Fruit fly (Drosophila melanogaster) whole organism, pupa: ENCODE data around the gene CG17292.
A peak's percentile ranks its signal among the peaks of the same experiment; 100 is the strongest.

Experiments used
- CG10348 ChIP-seq: fragments of 200-800 bp; sonication (Bioruptor generic); IDR thresholded peaks from 2 replicates; pipeline ENCODE4 v1.3.6; 2022; ENCODE audit warnings: missing biosample characterization, missing genetic modification characterization
- CG12605 ChIP-seq: fragments of 200-800 bp; sonication (Bioruptor generic); IDR thresholded peaks from 2 replicates; pipeline ENCODE4 v1.3.6; 2022; ENCODE audit warnings: missing biosample characterization, missing genetic modification characterization
- CG13204 ChIP-seq: fragments of 200-800 bp; sonication (Bioruptor generic); optimal IDR thresholded peaks from 2 replicates; lab custom pipeline; 2018; ENCODE audit warnings: missing biosample characterization, mild to moderate bottlenecking, missing genetic modification characterization, moderate library complexity
- CG14655 ChIP-seq: fragments of 200-800 bp; sonication (Bioruptor generic); optimal IDR thresholded peaks from 3 replicates; lab custom pipeline; 2017; ENCODE audit warnings: mild to moderate bottlenecking, missing biosample characterization, missing genetic modification reagents, missing genetic modification characterization
- CG15710 ChIP-seq: fragments of 200-800 bp; sonication (Bioruptor generic); optimal IDR thresholded peaks from 2 replicates; lab custom pipeline; 2018; ENCODE audit warnings: missing biosample characterization, mild to moderate bottlenecking, missing genetic modification characterization, moderate library complexity
- CG17806 ChIP-seq: fragments of 200-800 bp; sonication (Bioruptor generic); optimal IDR thresholded peaks from 2 replicates; lab custom pipeline; 2018; ENCODE audit warnings: missing biosample characterization, mild to moderate bottlenecking, missing genetic modification characterization, moderate library complexity
- CG32121 ChIP-seq: fragments of 200-800 bp; sonication (Bioruptor generic); IDR thresholded peaks from 2 replicates; pipeline ENCODE4 v1.3.6; 2022; ENCODE audit warnings: missing biosample characterization, missing genetic modification characterization
- CG34367 ChIP-seq: fragments of 200-800 bp; sonication (Bioruptor generic); optimal IDR thresholded peaks from 2 replicates; lab custom pipeline; 2018; ENCODE audit warnings: missing biosample characterization, mild to moderate bottlenecking, missing genetic modification characterization
- CG4496 ChIP-seq: fragments of 200-800 bp; sonication (Bioruptor generic); IDR thresholded peaks from 3 replicates; pipeline ENCODE4 v1.3.6; 2022; ENCODE audit warnings: missing biosample characterization, missing genetic modification characterization
- CG8159 ChIP-seq: fragments of 200-800 bp; sonication (Bioruptor generic); optimal IDR thresholded peaks from 3 replicates; lab custom pipeline; 2018; ENCODE audit warnings: missing biosample characterization, mild to moderate bottlenecking, missing genetic modification characterization, moderate library complexity
- CG8301 ChIP-seq: fragments of 200-800 bp; sonication (Bioruptor generic); optimal IDR thresholded peaks from 2 replicates; lab custom pipeline; 2018; ENCODE audit warnings: missing biosample characterization, mild to moderate bottlenecking, missing genetic modification characterization
- CG9948 ChIP-seq: fragments of 200-800 bp; sonication (Bioruptor generic); optimal IDR thresholded peaks from 2 replicates; lab custom pipeline; 2018; ENCODE audit warnings: missing biosample characterization, mild to moderate bottlenecking, missing genetic modification characterization, moderate library complexity
- D1 ChIP-seq: fragments of 200-800 bp; sonication (Bioruptor generic); optimal IDR thresholded peaks from 2 replicates; lab custom pipeline; 2018; ENCODE audit warnings: missing biosample characterization, mild to moderate bottlenecking, missing genetic modification characterization, moderate library complexity
- EcR ChIP-seq: fragments of 200-800 bp; sonication (Bioruptor generic); optimal IDR thresholded peaks from 3 replicates; lab custom pipeline; 2019; ENCODE audit warnings: missing biosample characterization, missing genetic modification characterization, mild to moderate bottlenecking, moderate library complexity, missing genetic modification reagents
- Ets98B ChIP-seq: fragments of 200-800 bp; sonication (Bioruptor generic); IDR thresholded peaks from 2 replicates; pipeline ENCODE4 v1.3.6; 2022; ENCODE audit warnings: missing biosample characterization, missing genetic modification characterization
- Pif1A ChIP-seq: fragments of 200-800 bp; sonication (Bioruptor generic); optimal IDR thresholded peaks from 3 replicates; lab custom pipeline; 2016; ENCODE audit warnings: missing biosample characterization, missing genetic modification characterization
- Pif1B ChIP-seq: fragments of 200-800 bp; sonication (Bioruptor generic); optimal IDR thresholded peaks from 3 replicates; lab custom pipeline; 2016; ENCODE audit warnings: missing biosample characterization, missing genetic modification characterization
- Snoo ChIP-seq: fragments of 200-800 bp; sonication (Bioruptor generic); optimal IDR thresholded peaks from 3 replicates; lab custom pipeline; 2017; ENCODE audit warnings: missing biosample characterization, mild to moderate bottlenecking, missing genetic modification characterization, inconsistent platforms
- fd96Ca ChIP-seq: fragments of 200-800 bp; sonication (Bioruptor generic); IDR thresholded peaks from 3 replicates; pipeline ENCODE4 v1.3.6; 2022; ENCODE audit warnings: missing biosample characterization, missing genetic modification characterization
- gl ChIP-seq: fragments of 200-800 bp; sonication (Bioruptor generic); optimal IDR thresholded peaks from 2 replicates; lab custom pipeline; 2018; ENCODE audit warnings: missing biosample characterization, mild to moderate bottlenecking, missing genetic modification characterization
- rn ChIP-seq: fragments of 200-800 bp; sonication (Bioruptor generic); IDR thresholded peaks from 2 replicates; pipeline ENCODE4 v1.3.6; 2022; ENCODE audit warnings: missing biosample characterization, missing genetic modification characterization

Gene CG17292

DNA sequence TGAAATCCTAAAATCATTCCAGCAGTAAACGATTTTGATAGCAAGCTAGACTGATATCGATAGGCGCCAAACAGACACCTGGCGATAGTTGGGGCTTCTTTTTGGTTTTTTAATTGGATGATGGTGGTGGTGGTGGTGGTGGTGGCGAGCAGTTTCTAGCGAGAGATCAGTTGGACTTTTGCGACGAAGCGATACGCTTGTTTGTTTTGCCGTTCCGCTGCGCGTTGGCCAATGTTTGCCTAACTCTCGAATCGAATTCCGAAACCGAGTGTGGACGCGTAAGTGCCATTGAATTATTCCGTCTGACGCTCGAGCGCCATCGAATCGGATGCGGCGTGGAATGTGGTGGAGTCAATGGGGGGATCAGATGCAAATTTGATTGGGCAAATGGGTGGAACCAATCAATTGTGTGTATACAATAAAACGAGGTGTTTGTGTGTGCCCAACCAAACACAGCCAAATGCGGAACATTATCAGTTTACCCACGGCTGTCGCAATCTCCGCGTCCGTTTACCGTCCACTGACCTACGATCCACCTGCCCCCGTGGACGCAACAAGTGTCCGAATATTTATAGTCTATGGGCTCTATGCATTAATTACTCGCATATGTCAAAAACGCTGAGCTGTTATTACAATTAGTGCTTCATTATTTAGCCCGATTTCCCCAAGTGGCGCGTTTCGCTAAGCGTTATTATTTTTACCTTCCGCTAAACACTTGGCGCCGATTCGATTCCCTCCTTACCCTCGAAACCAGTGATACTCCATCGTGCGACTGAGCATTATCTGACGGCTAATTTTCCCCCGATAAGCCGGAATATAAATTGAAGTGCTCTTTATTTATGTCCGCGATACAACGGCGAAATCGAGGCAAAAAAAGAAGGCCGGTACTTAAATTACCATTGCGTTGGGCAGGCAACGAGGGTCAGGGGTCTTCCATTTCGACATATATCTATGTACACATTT is at the start of gene CG17292:
TSS of gene CG17292 (plus strand) at position 91 of the 963 bp plus-strand sequence.
- 0 out of 2 replicates have a peak, but pooled peaks have one; percentile 6 for TF ChIP-seq CG10348 (GFP tag; lab: Robert Waterston, UW)
- peak; percentile 50; the same call in 1 of the 3 replicates for TF ChIP-seq CG4496 (GFP tag; lab: Robert Waterston, UW)
- TF ChIP-seq CG15710 (tag; lab: Kevin White, UChicago): peak; percentile 16
- TF ChIP-seq EcR (GFP tag; lab: Kevin White, UChicago): peak; percentile 44
- no peak for TF ChIP-seq CG8159
- peak; percentile 44; the same call in 1 of the 2 replicates for TF ChIP-seq CG12605 (GFP tag; lab: Robert Waterston, UW)
- no peak for TF ChIP-seq D1 (tag; lab: Kevin White, UChicago)
- TF ChIP-seq CG9948 (tag; lab: Kevin White, UChicago): no peak
- no peak for TF ChIP-seq CG14655
- TF ChIP-seq rn (GFP tag; lab: Robert Waterston, UW): no peak
- no peak for TF ChIP-seq CG17806 (tag; lab: Kevin White, UChicago)
- peak; percentile 67; the same call in 2 of the 3 replicates for TF ChIP-seq fd96Ca (GFP tag; lab: Robert Waterston, UW)
- TF ChIP-seq gl: no peak
- peak; percentile 46; the same call in 1 of the 2 replicates for TF ChIP-seq CG32121 (GFP tag; lab: Robert Waterston, UW)
- no peak for TF ChIP-seq CG8301 (tag; lab: Kevin White, UChicago)
- no peak for TF ChIP-seq Snoo (tag; lab: Kevin White, UChicago)
- peak; percentile 74; the same call in 1 of the 2 replicates for TF ChIP-seq Ets98B (GFP tag; lab: Robert Waterston, UW)
- no peak for TF ChIP-seq CG13204 (GFP tag; lab: Kevin White, UChicago)
- no peak for TF ChIP-seq CG34367
- TF ChIP-seq Pif1A (GFP tag; lab: Kevin White, UChicago): no peak
- TF ChIP-seq Pif1B (GFP tag; lab: Kevin White, UChicago): no peak
- TF ChIP-seq, all 21 proteins: peak for 8

DNA sequence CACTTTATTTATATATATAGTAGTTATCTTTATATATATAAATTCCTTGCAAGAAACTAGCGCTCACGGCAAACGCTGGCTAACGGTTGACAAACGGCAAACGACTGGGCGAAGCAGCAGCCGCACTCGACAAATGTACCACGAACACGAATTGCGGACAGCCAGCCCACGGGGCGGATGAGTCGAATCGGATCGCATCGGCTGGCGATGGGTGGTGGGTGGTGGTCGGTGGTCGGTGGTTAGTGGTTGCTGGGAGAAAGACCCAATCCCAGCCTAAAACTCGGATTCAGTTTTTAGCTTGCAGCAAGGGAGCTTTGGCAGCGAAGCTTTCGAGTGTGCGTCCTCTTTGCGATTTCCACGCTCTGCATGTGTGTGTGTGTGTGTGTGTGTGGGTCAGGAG is 45.1 kb upstream of the CG17292 start, which contains the start of gene CG7781:
TSS of gene CG7781 (minus strand) at position 260 of the 400 bp plus-strand sequence.
- no peak for TF ChIP-seq CG14655
- TF ChIP-seq fd96Ca (GFP tag; lab: Robert Waterston, UW): 0 out of 3 replicates have a peak, but pooled peaks have one; percentile 10
- TF ChIP-seq CG4496 (GFP tag; lab: Robert Waterston, UW): peak; percentile 51; the same call in 2 of the 3 replicates
- TF ChIP-seq CG12605 (GFP tag; lab: Robert Waterston, UW): 0 out of 2 replicates have a peak, but pooled peaks have one; percentile 28
- peak; percentile 46; the same call in 1 of the 2 replicates for TF ChIP-seq Ets98B (GFP tag; lab: Robert Waterston, UW)

- TF ChIP-seq CG12605 (GFP tag; lab: Robert Waterston, UW) (peak; percentile 28; the same call in 1 of the 2 replicates), Pif1B (GFP tag; lab: Kevin White, UChicago) (no peak), CG9948 (tag; lab: Kevin White, UChicago) (peak; percentile 0), CG15710 (tag; lab: Kevin White, UChicago) (peak; percentile 1), CG32121 (GFP tag; lab: Robert Waterston, UW) (0 out of 2 replicates have a peak, but pooled peaks have one; percentile 35), Ets98B (GFP tag; lab: Robert Waterston, UW) (no peak), CG34367 (no peak), CG8159 (peak; percentile 37), D1 (tag; lab: Kevin White, UChicago) (no peak), CG13204 (GFP tag; lab: Kevin White, UChicago) (no peak), CG4496 (GFP tag; lab: Robert Waterston, UW) (0 out of 3 replicates have a peak, but pooled peaks have one; percentile 46), CG17806 (tag; lab: Kevin White, UChicago) (peak; percentile 4), Pif1A (GFP tag; lab: Kevin White, UChicago) (no peak), fd96Ca (GFP tag; lab: Robert Waterston, UW) (no peak)
Measured at dm6 chr2L:8326414-8327271, 43.6 kb upstream of the CG17292 start.

- TF ChIP-seq CG32121 (GFP tag; lab: Robert Waterston, UW) (no peak), CG9948 (tag; lab: Kevin White, UChicago) (no peak), CG10348 (GFP tag; lab: Robert Waterston, UW) (no peak), gl (no peak), CG4496 (GFP tag; lab: Robert Waterston, UW) (no peak), Ets98B (GFP tag; lab: Robert Waterston, UW) (no peak), D1 (tag; lab: Kevin White, UChicago) (no peak)
Measured at dm6 chr2L:8327272-8327555, 43.0 kb upstream of the CG17292 start, which contains the start of gene CG14275. Gene CG14275 (plus strand): TSS chr2L:8327456.

DNA sequence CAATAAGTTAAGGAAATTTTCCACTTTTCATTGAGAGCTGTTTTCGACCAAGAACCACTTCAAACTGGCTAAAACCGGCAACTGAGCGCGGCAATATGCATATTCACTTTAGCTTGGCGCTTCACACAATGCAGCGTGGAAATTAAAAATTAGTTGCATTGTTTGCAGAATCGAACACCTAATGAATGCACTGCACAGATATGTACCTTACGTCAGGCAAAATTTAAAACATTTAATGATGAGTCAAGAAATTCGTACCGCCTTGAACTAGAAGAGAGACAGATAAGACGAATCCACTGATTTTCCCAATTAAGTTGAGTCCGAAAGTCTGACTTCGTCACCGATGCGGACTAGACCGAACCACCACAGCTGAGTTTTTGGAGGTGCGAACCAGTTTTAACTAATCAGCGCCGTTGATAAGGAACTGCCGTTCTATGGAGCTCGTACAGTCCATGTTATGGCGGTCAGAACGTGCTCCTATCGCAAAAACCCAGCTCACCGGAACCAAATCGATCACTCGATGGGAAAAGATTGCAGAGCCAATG is 42.4 kb upstream of the CG17292 start:
- TF ChIP-seq Snoo (tag; lab: Kevin White, UChicago) (no peak), CG12605 (GFP tag; lab: Robert Waterston, UW) (no peak), Pif1A (GFP tag; lab: Kevin White, UChicago) (no peak), Pif1B (GFP tag; lab: Kevin White, UChicago) (no peak), CG8159 (no peak), CG9948 (tag; lab: Kevin White, UChicago) (no peak), CG8301 (tag; lab: Kevin White, UChicago) (no peak), CG13204 (GFP tag; lab: Kevin White, UChicago) (no peak), CG10348 (GFP tag; lab: Robert Waterston, UW) (no peak), CG34367 (no peak), CG32121 (GFP tag; lab: Robert Waterston, UW) (no peak), D1 (tag; lab: Kevin White, UChicago) (no peak), gl (no peak)
- TF ChIP-seq, all 21 proteins: peak for 0
